Fruit fly (Drosophila melanogaster): Measurements from ENCODE around the gene CG14551.
A peak's percentile ranks its signal among the peaks of the same experiment; 100 is the strongest.

Gene CG14551

DNA sequence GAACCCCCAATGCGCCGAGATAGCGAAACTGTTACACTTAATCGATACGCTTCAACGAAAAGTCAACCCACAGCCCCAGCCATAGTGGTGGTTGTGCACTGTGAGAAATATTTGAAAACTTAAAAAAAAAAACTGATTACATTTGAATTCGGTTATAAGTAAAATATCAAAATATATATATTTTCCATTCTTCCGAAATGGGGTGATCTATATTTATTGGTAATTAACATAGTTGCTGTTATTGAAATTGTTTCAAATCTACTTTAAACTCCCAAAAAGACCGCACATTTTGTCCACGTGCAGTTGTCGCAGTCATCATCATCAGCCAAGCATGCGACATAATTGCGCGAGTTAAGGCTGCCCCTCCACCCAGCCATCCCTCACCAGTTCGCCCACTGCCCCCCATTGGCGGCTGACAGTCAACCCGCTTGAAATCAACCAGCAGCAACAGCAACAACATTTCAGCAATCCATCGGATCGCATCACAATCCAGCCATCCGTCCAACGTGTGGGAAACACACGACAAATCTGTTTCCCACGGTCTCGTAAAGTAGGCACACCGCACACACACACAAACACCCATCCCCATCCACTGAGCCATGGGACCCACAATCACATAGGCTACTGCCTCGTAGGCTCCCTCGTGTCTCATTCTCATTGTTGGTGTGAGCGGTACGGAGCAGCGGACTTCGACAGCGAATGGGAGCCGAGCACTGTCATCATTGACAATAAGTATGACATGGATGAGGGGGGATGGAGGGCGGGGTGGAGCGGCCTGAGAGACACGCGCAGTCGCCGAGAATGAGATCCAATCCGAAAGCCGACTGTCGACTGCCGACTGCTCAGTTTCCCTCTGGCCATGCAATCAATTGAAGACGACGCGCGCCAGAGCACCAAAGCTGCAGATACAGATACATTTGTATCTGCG, 42.3 kb downstream of the CG14551 start (continued):
- 0 out of 3 replicates have a peak, but pooled peaks have one; percentile 28 for TF ChIP-seq z (GFP tag; IDR thresholded peaks at IDR 0.05)
- peak; percentile 49 for TF ChIP-seq CG6854 (GFP tag; optimal IDR thresholded peaks at IDR 0.05)
- TF ChIP-seq Nf-YC (tag; optimal IDR thresholded peaks at IDR 0.05) = peak; percentile 98
- 0 out of 3 replicates have a peak, but pooled peaks have one; percentile 38 for TF ChIP-seq ase (GFP tag; IDR thresholded peaks at IDR 0.05)
- peak; percentile 82 for TF ChIP-seq CG8478 (optimal IDR thresholded peaks at IDR 0.05)
- TF ChIP-seq Dbx (GFP tag; IDR thresholded peaks at IDR 0.05) = no peak
- TF ChIP-seq CG10654 (GFP tag; optimal IDR thresholded peaks at IDR 0.05) = peak; percentile 53
- TF ChIP-seq CG3726 (GFP tag; IDR thresholded peaks at IDR 0.05) = no peak
- TF ChIP-seq hkb (optimal IDR thresholded peaks at IDR 0.05) = no peak
- peak; percentile 37 for TF ChIP-seq hkb (GFP tag; IDR thresholded peaks at IDR 0.05)
- peak; percentile 72 for TF ChIP-seq CG13424 (tag; optimal IDR thresholded peaks at IDR 0.05)
- peak; percentile 72 for TF ChIP-seq ara (GFP tag; IDR thresholded peaks at IDR 0.05)
- peak; percentile 99 for TF ChIP-seq kni (GFP tag; optimal IDR thresholded peaks at IDR 0.05)
- TF ChIP-seq CG11093 (GFP tag; IDR thresholded peaks at IDR 0.05) = 0 out of 3 replicates have a peak, but pooled peaks have one; percentile 35
- TF ChIP-seq CG1529 (GFP tag; optimal IDR thresholded peaks at IDR 0.05) = peak; percentile 49
- 0 out of 2 replicates have a peak, but pooled peaks have one; percentile 16 for TF ChIP-seq CG14014 (GFP tag; IDR thresholded peaks at IDR 0.05)
- TF ChIP-seq CG4707 (GFP tag; optimal IDR thresholded peaks at IDR 0.05) = peak; percentile 2
- no peak for TF ChIP-seq CG11398 (GFP tag; optimal IDR thresholded peaks at IDR 0.05)
- TF ChIP-seq dmrt11E (tag; optimal IDR thresholded peaks at IDR 0.05) = peak; percentile 76
- peak; percentile 76 for TF ChIP-seq CG8388 (GFP tag; optimal IDR thresholded peaks at IDR 0.05)
- peak; percentile 63 for TF ChIP-seq CoRest (tag; optimal IDR thresholded peaks at IDR 0.05)
- TF ChIP-seq lov (optimal IDR thresholded peaks at IDR 0.05) = no peak
- TF ChIP-seq lov (GFP tag; IDR thresholded peaks at IDR 0.05) = 0 out of 3 replicates have a peak, but pooled peaks have one; percentile 30
- no peak for TF ChIP-seq tll (GFP tag; optimal IDR thresholded peaks at IDR 0.05)
- 0 out of 3 replicates have a peak, but pooled peaks have one; percentile 35 for TF ChIP-seq Mrtf (GFP tag; IDR thresholded peaks at IDR 0.05)
- peak; percentile 64 for TF ChIP-seq CG14441 (GFP tag; IDR thresholded peaks at IDR 0.05)
- peak; percentile 55 for TF ChIP-seq CG9817 (tag; optimal IDR thresholded peaks at IDR 0.05)
- peak; percentile 52 for TF ChIP-seq CG12219 (GFP tag; optimal IDR thresholded peaks at IDR 0.05)
- TF ChIP-seq sens (GFP tag) = peak; percentile 87
- TF ChIP-seq CG8765 (GFP tag; IDR thresholded peaks at IDR 0.05) = no peak
- TF ChIP-seq Hmx (GFP tag; optimal IDR thresholded peaks at IDR 0.05) = peak; percentile 27
- TF ChIP-seq CG8281 (tag; optimal IDR thresholded peaks at IDR 0.05) = peak; percentile 66
- TF ChIP-seq CG6654 (GFP tag; optimal IDR thresholded peaks at IDR 0.05) = peak; percentile 30
- TF ChIP-seq CG30431 (GFP tag; optimal IDR thresholded peaks at IDR 0.05) = peak; percentile 6
- peak; percentile 45 for TF ChIP-seq CG32532 (GFP tag; IDR thresholded peaks at IDR 0.05)
- TF ChIP-seq cwo (GFP tag; optimal IDR thresholded peaks at IDR 0.05) = peak; percentile 58
- peak; percentile 58 for TF ChIP-seq gsb-n (tag; optimal IDR thresholded peaks at IDR 0.05)
- peak; percentile 73 for TF ChIP-seq CG18262 (tag; optimal IDR thresholded peaks at IDR 0.05)
- peak; percentile 28 for TF ChIP-seq CG3065 (GFP tag; optimal IDR thresholded peaks at IDR 0.05)
- TF ChIP-seq NK7.1 (GFP tag; optimal IDR thresholded peaks at IDR 0.05) = no peak
- peak; percentile 36 for TF ChIP-seq ems (GFP tag; optimal IDR thresholded peaks at IDR 0.05)
- TF ChIP-seq PHDP (tag; optimal IDR thresholded peaks at IDR 0.05) = peak; percentile 79
- TF ChIP-seq Dp (GFP tag; optimal IDR thresholded peaks at IDR 0.05) = no peak
- no peak for TF ChIP-seq CkIIα-i1 (GFP tag; IDR thresholded peaks at IDR 0.05)
- TF ChIP-seq H2.0 (GFP tag; IDR thresholded peaks at IDR 0.05) = peak; percentile 60
- peak; percentile 83 for TF ChIP-seq CG12391 (tag; optimal IDR thresholded peaks at IDR 0.05)
- peak; percentile 88 for TF ChIP-seq Adf1 (GFP tag; IDR thresholded peaks at IDR 0.05)
- peak; percentile 10 for TF ChIP-seq CTCF (GFP tag; optimal IDR thresholded peaks at IDR 0.05)
- peak; percentile 87 for TF ChIP-seq abd-A (tag; optimal IDR thresholded peaks at IDR 0.05)
- peak; percentile 33 for TF ChIP-seq CG12155 (GFP tag; optimal IDR thresholded peaks at IDR 0.05)

All from whole organism, embryonic.